Worm (Caenorhabditis elegans): Measurements from ENCODE around the gene Y110A2AL.9.
A peak's percentile ranks its signal among the peaks of the same experiment; 100 is the strongest.

Gene Y110A2AL.9

ce11 chrII:2856114-2856513 is 10.3 kb downstream of the Y110A2AL.9 start:
- TF ChIP-seq elt-4 (tag; optimal IDR thresholded peaks at IDR 0.05) (no peak), pqm-1 (tag; optimal IDR thresholded peaks at IDR 0.05) (no peak), ceh-34 (tag; optimal IDR thresholded peaks at IDR 0.05) (no peak), ref-2 (tag; optimal IDR thresholded peaks at IDR 0.05) (no peak), pha-2 (tag; optimal IDR thresholded peaks at IDR 0.05) (no peak), che-1 (tag; optimal IDR thresholded peaks at IDR 0.05) (no peak), ceh-30 (tag; optimal IDR thresholded peaks at IDR 0.05) (no peak), lim-6 (tag; optimal IDR thresholded peaks at IDR 0.05) (no peak), K02D7.2 (tag; optimal IDR thresholded peaks at IDR 0.05) (no peak), pha-4 (tag; optimal IDR thresholded peaks at IDR 0.05) (no peak), nhr-11 (tag; optimal IDR thresholded peaks at IDR 0.05) (no peak), nfya-1 (tag; optimal IDR thresholded peaks at IDR 0.05) (no peak), ahr-1 (tag; optimal IDR thresholded peaks at IDR 0.05) (no peak), syd-9 (tag; optimal IDR thresholded peaks at IDR 0.05) (no peak)

ce11 chrII:2854794-2855193 is 11.6 kb downstream of the Y110A2AL.9 start:
- TF ChIP-seq fax-1 (tag; optimal IDR thresholded peaks at IDR 0.05) (no peak), hlh-6 (tag; optimal IDR thresholded peaks at IDR 0.05) (peak; percentile 11), ceh-31 (tag; optimal IDR thresholded peaks at IDR 0.05) (peak; percentile 41)

ce11 chrII:2853767-2854166 is 12.7 kb downstream of the Y110A2AL.9 start:
- no peak for TF ChIP-seq nhr-11 (tag; optimal IDR thresholded peaks at IDR 0.05)
- no peak for TF ChIP-seq ceh-22 (tag; optimal IDR thresholded peaks at IDR 0.05)
- TF ChIP-seq ets-4 (tag; optimal IDR thresholded peaks at IDR 0.05) = no peak
- TF ChIP-seq zip-5 (tag; optimal IDR thresholded peaks at IDR 0.05) = no peak
- TF ChIP-seq ceh-34 (tag; optimal IDR thresholded peaks at IDR 0.05) = no peak
- TF ChIP-seq elt-2 (tag; optimal IDR thresholded peaks at IDR 0.05) = no peak
- TF ChIP-seq nfya-1 (tag; optimal IDR thresholded peaks at IDR 0.05) = no peak
- TF ChIP-seq dve-1 (tag; optimal IDR thresholded peaks at IDR 0.05) = no peak
- no peak for TF ChIP-seq ref-2 (tag; optimal IDR thresholded peaks at IDR 0.05)

- TF ChIP-seq ceh-6 (GFP tag; optimal IDR thresholded peaks at IDR 0.05) (no peak), fkh-10 (GFP tag; optimal IDR thresholded peaks at IDR 0.05) (no peak), nhr-232 (tag; optimal IDR thresholded peaks at IDR 0.05) (no peak), pha-2 (tag; optimal IDR thresholded peaks at IDR 0.05) (no peak), ceh-2 (tag; optimal IDR thresholded peaks at IDR 0.05) (no peak), ceh-22 (tag; optimal IDR thresholded peaks at IDR 0.05) (no peak), Y22D7AL.16 (tag; optimal IDR thresholded peaks at IDR 0.05) (no peak), K09A11.1 (tag; optimal IDR thresholded peaks at IDR 0.05; ENCODE audit: insufficient read depth) (no peak), ttx-3 (tag; optimal IDR thresholded peaks at IDR 0.05) (no peak), ahr-1 (tag; optimal IDR thresholded peaks at IDR 0.05) (no peak), pag-3 (tag; optimal IDR thresholded peaks at IDR 0.05; ENCODE audit: borderline replicate concordance) (no peak), odd-2 (tag; optimal IDR thresholded peaks at IDR 0.05) (no peak), C08G9.2 (tag; optimal IDR thresholded peaks at IDR 0.05) (no peak), ceh-30 (tag; optimal IDR thresholded peaks at IDR 0.05) (no peak), nhr-11 (tag; optimal IDR thresholded peaks at IDR 0.05) (no peak), ets-4 (tag; optimal IDR thresholded peaks at IDR 0.05) (no peak), sox-2 (GFP tag; IDR thresholded peaks at IDR 0.05) (no peak), ceh-45 (GFP tag; IDR thresholded peaks at IDR 0.05) (no peak), ceh-48 (tag; optimal IDR thresholded peaks at IDR 0.05) (no peak)
Measured at ce11 chrII:2852493-2852892, 13.9 kb downstream of the Y110A2AL.9 start, which contains the start of gene ptc-3. TSS of gene ptc-3 (minus strand) at chrII:2852593.

ce11 chrII:2846552-2846951 is 19.9 kb downstream of the Y110A2AL.9 start:
- TF ChIP-seq dve-1 (tag; optimal IDR thresholded peaks at IDR 0.05) (peak; percentile 94), hlh-15 (tag; optimal IDR thresholded peaks at IDR 0.05) (no peak)
